Worm (Caenorhabditis elegans): ENCODE data around the gene F49C12.6.

ce11 chrIV:9336538-9337090 lies 27.7 kb upstream of the F49C12.6 start, which contains the start of gene T20D3.5:
- no peak for TF ChIP-seq him-1 (tag; optimal IDR thresholded peaks at IDR 0.05)
- no peak for TF ChIP-seq W03F9.2 (tag; optimal IDR thresholded peaks at IDR 0.05)
